Fruit fly (Drosophila melanogaster): ENCODE results near the gene CG34448.

CG34448 gene

dm6 chr2L:2448514-2448913, 30.7 kb upstream of the CG34448 start:
- TF ChIP-seq spab (GFP tag; optimal IDR thresholded peaks at IDR 0.05) (no peak), OdsH (GFP tag; optimal IDR thresholded peaks at IDR 0.05) (no peak), Hr4 (GFP tag; optimal IDR thresholded peaks at IDR 0.05) (no peak), CG32006 (GFP tag; optimal IDR thresholded peaks at IDR 0.05) (no peak), ss (GFP tag; optimal IDR thresholded peaks at IDR 0.05) (peak; percentile 15 to 20), CG3919 (GFP tag; optimal IDR thresholded peaks at IDR 0.05) (no peak)

- TF ChIP-seq CG6808 (GFP tag; optimal IDR thresholded peaks at IDR 0.05) (peak; percentile 26), CG10631 (GFP tag; optimal IDR thresholded peaks at IDR 0.05) (peak; percentile 15), CG32006 (GFP tag; optimal IDR thresholded peaks at IDR 0.05) (peak; percentile 32), acj6 (GFP tag; optimal IDR thresholded peaks at IDR 0.05) (no peak), CG6792 (GFP tag; optimal IDR thresholded peaks at IDR 0.05) (no peak), Met (GFP tag; optimal IDR thresholded peaks at IDR 0.05) (no peak), Sox15 (GFP tag; optimal IDR thresholded peaks at IDR 0.05) (no peak), Hr4 (GFP tag; optimal IDR thresholded peaks at IDR 0.05) (no peak), CG3032 (tag; optimal IDR thresholded peaks at IDR 0.05) (peak; percentile 4), Eip78C (GFP tag) (peak; percentile 48), CG3919 (GFP tag; optimal IDR thresholded peaks at IDR 0.05) (peak; percentile 18), dsx (GFP tag; optimal IDR thresholded peaks at IDR 0.05; ENCODE audit: poor library complexity, severe bottlenecking) (peak; percentile 17), Sox14 (GFP tag; optimal IDR thresholded peaks at IDR 0.05) (peak; percentile 8), fkh (GFP tag; optimal IDR thresholded peaks at IDR 0.05) (peak; percentile 51), achi (GFP tag; optimal IDR thresholded peaks at IDR 0.05) (peak; percentile 2)
Measured at dm6 chr2L:2438640-2439276, 21.0 kb upstream of the CG34448 start.

dm6 chr2L:2436258-2436657, 18.5 kb upstream of the CG34448 start:
- TF ChIP-seq CG1621 (tag; optimal IDR thresholded peaks at IDR 0.05) (no peak), Met (GFP tag; optimal IDR thresholded peaks at IDR 0.05) (peak; percentile 7), CG9139 (GFP tag; optimal IDR thresholded peaks at IDR 0.05) (no peak), ss (GFP tag; optimal IDR thresholded peaks at IDR 0.05) (peak; percentile 17 to 37), CG11294 (GFP tag; IDR thresholded peaks at IDR 0.05) (no peak), CG6163 (GFP tag; IDR thresholded peaks at IDR 0.05) (0 out of 3 replicates have a peak, but pooled peaks have one; percentile 25), Sox14 (GFP tag; optimal IDR thresholded peaks at IDR 0.05) (peak; percentile 21), net (GFP tag; optimal IDR thresholded peaks at IDR 0.05) (no peak), CG31627 (GFP tag; optimal IDR thresholded peaks at IDR 0.05) (peak; percentile 9), OdsH (GFP tag; optimal IDR thresholded peaks at IDR 0.05) (peak; percentile 20), Eip78C (GFP tag) (peak; percentile 84), salr (GFP tag; optimal IDR thresholded peaks at IDR 0.05) (peak in 1 of 2 experiments; percentile 28), CG7368 (GFP tag; optimal IDR thresholded peaks at IDR 0.05) (peak; percentile 18), Sox102F (GFP tag; optimal IDR thresholded peaks at IDR 0.05) (no peak), CG6854 (GFP tag; optimal IDR thresholded peaks at IDR 0.05) (no peak), Ets21C (GFP tag; optimal IDR thresholded peaks at IDR 0.05) (no peak), pdm3 (GFP tag; optimal IDR thresholded peaks at IDR 0.05) (peak; percentile 26), Ets96B (tag; optimal IDR thresholded peaks at IDR 0.05) (peak; percentile 48), topi (GFP tag; optimal IDR thresholded peaks at IDR 0.05) (peak; percentile 15), Smox (GFP tag; optimal IDR thresholded peaks at IDR 0.05) (no peak), acj6 (GFP tag; optimal IDR thresholded peaks at IDR 0.05) (peak; percentile 33), svp (GFP tag) (peak; percentile 56), achi (GFP tag; optimal IDR thresholded peaks at IDR 0.05) (peak; percentile 39), eg (GFP tag; IDR thresholded peaks at IDR 0.05) (no peak), cyc (GFP tag; optimal IDR thresholded peaks at IDR 0.05) (no peak), CG3032 (tag; optimal IDR thresholded peaks at IDR 0.05) (peak; percentile 34), CG34406 (GFP tag; optimal IDR thresholded peaks at IDR 0.05) (peak; percentile 14), fd59A (GFP tag; optimal IDR thresholded peaks at IDR 0.05) (peak; percentile 35), Eip75B (GFP tag; optimal IDR thresholded peaks at IDR 0.05) (peak; percentile 43), spab (GFP tag; optimal IDR thresholded peaks at IDR 0.05) (peak; percentile 39), fkh (GFP tag; optimal IDR thresholded peaks at IDR 0.05) (no peak), CG6792 (GFP tag; optimal IDR thresholded peaks at IDR 0.05) (peak; percentile 23), CG8319 (GFP tag; optimal IDR thresholded peaks at IDR 0.05) (peak; percentile 17), CG10669 (GFP tag; optimal IDR thresholded peaks at IDR 0.05) (peak; percentile 52), CG15336 (GFP tag; IDR thresholded peaks at IDR 0.05) (no peak), CG6276 (GFP tag; optimal IDR thresholded peaks at IDR 0.05) (no peak), CG6808 (GFP tag; optimal IDR thresholded peaks at IDR 0.05) (peak; percentile 29), lz (GFP tag; optimal IDR thresholded peaks at IDR 0.05) (no peak), Gug (GFP tag; IDR thresholded peaks at IDR 0.05) (no peak)
